ENCODE assay signal across 1 fruit fly cellular context in the genomic region with DNA sequence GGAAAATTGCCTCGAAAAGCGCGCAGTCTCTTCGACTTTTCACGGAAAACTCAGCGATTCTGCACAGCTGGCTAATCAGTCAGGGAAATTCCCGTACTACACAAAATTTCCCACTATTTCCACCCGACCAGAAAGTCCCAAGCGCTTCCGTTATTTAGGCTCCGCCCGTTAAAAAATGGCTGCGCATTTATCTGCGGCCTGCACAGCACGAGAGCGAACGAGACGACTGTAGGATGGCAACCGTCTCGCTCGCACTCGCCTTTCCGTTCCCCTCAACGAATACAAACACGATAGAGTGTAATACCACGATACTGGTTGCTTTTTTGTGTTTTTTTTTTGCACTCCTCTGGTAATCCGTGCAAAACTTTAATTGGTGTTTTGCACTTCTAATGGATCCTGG.
TF ChIP-seq lines count a peak whose summit lies in the region.

No protein-coding gene starts in this region.

TF ChIP-seq in whole organism, embryonic, 481 proteins besides CTCF, POLR2A, EP300 and RAD21 (continued from another document and continues in another):
- TF ChIP-seq danr (GFP tag; IDR thresholded peaks at IDR 0.05; lab: Robert Waterston, UW) (no peak), repo (GFP tag; optimal IDR thresholded peaks at IDR 0.05; lab: Kevin White, UChicago) (no peak), Deaf1 (tag; optimal IDR thresholded peaks at IDR 0.05; lab: Kevin White, UChicago) (peak; percentile 85), CG6813 (GFP tag; optimal IDR thresholded peaks at IDR 0.05; lab: Kevin White, UChicago) (peak; percentile 60), H15 (GFP tag; IDR thresholded peaks at IDR 0.05; lab: Robert Waterston, UW) (no peak), luna (GFP tag; optimal IDR thresholded peaks at IDR 0.05; lab: Kevin White, UChicago) (no peak), CG17829 (tag; optimal IDR thresholded peaks at IDR 0.05; lab: Kevin White, UChicago) (peak; percentile 25), CG14014 (GFP tag; IDR thresholded peaks at IDR 0.05; lab: Robert Waterston, UW) (peak; percentile 13; the same call in 1 of the 2 replicates), Sin3A (optimal IDR thresholded peaks at IDR 0.05; lab: Kevin White, UChicago) (no peak), CG7745 (tag; optimal IDR thresholded peaks at IDR 0.05; lab: Kevin White, UChicago) (no peak), CG6254 (GFP tag; optimal IDR thresholded peaks at IDR 0.05; lab: Kevin White, UChicago) (peak; percentile 34), CG6765 (GFP tag; optimal IDR thresholded peaks at IDR 0.05; lab: Kevin White, UChicago) (peak; percentile 70), CG4707 (GFP tag; optimal IDR thresholded peaks at IDR 0.05; lab: Kevin White, UChicago) (peak; percentile 56), NFAT (GFP tag; IDR thresholded peaks at IDR 0.05; lab: Robert Waterston, UW) (no peak), hkb (optimal IDR thresholded peaks at IDR 0.05; lab: Kevin White, UChicago) (no peak), hkb (GFP tag; IDR thresholded peaks at IDR 0.05; lab: Robert Waterston, UW) (peak; percentile 75), CG13775 (GFP tag; optimal IDR thresholded peaks at IDR 0.05; lab: Kevin White, UChicago) (peak; percentile 5), E2f1 (GFP tag; IDR thresholded peaks at IDR 0.05; lab: Robert Waterston, UW) (0 out of 2 replicates have a peak, but pooled peaks have one; percentile 12), pzg (GFP tag; optimal IDR thresholded peaks at IDR 0.05; lab: Kevin White, UChicago) (no peak), CG15601 (tag; optimal IDR thresholded peaks at IDR 0.05; lab: Kevin White, UChicago) (peak; percentile 18), crol (GFP tag; IDR thresholded peaks at IDR 0.05; lab: Robert Waterston, UW) (peak; percentile 85), Xbp1 (GFP tag; optimal IDR thresholded peaks at IDR 0.05; lab: Kevin White, UChicago) (no peak), CG7839 (tag; optimal IDR thresholded peaks at IDR 0.05; lab: Kevin White, UChicago) (peak; percentile 14), stc (GFP tag; IDR thresholded peaks at IDR 0.05; lab: Robert Waterston, UW) (no peak), aop (GFP tag; IDR thresholded peaks at IDR 0.05; lab: Robert Waterston, UW) (peak; percentile 79), CG17802 (tag; optimal IDR thresholded peaks at IDR 0.05; lab: Kevin White, UChicago) (no peak), jumu (GFP tag; optimal IDR thresholded peaks at IDR 0.05; lab: Kevin White, UChicago) (no peak), salm (tag; optimal IDR thresholded peaks at IDR 0.05; lab: Kevin White, UChicago) (peak; percentile 30), CG4820 (GFP tag; optimal IDR thresholded peaks at IDR 0.05; lab: Kevin White, UChicago) (no peak), lmd (GFP tag; IDR thresholded peaks at IDR 0.05; lab: Robert Waterston, UW) (no peak), ken (GFP tag; IDR thresholded peaks at IDR 0.05; lab: Robert Waterston, UW) (no peak), CG13624 (GFP tag; optimal IDR thresholded peaks at IDR 0.05; lab: Kevin White, UChicago) (no peak), Dref (GFP tag; IDR thresholded peaks at IDR 0.05; lab: Robert Waterston, UW) (no peak), CG2199 (GFP tag; IDR thresholded peaks at IDR 0.05; lab: Robert Waterston, UW) (peak; percentile 88; the same call in 1 of the 3 replicates), Xrp1 (GFP tag; IDR thresholded peaks at IDR 0.05; lab: Robert Waterston, UW) (no peak), h (optimal IDR thresholded peaks at IDR 0.05; lab: Kevin White, UChicago) (no peak), her (GFP tag; optimal IDR thresholded peaks at IDR 0.05; lab: Kevin White, UChicago) (no peak), chinmo (GFP tag; IDR thresholded peaks at IDR 0.05; lab: Robert Waterston, UW; ENCODE audit: partially characterized antibody) (0 out of 4 replicates have a peak, but pooled peaks have one; percentile 53), CG11456 (GFP tag; IDR thresholded peaks at IDR 0.05; lab: Robert Waterston, UW) (no peak), CG9215 (GFP tag; IDR thresholded peaks at IDR 0.05; lab: Robert Waterston, UW) (no peak), HLH54F (GFP tag; optimal IDR thresholded peaks at IDR 0.05; lab: Kevin White, UChicago) (no peak), knrl (GFP tag; IDR thresholded peaks at IDR 0.05; lab: Robert Waterston, UW; ENCODE audit: partially characterized antibody) (no peak), fd64A (GFP tag; optimal IDR thresholded peaks at IDR 0.05; lab: Kevin White, UChicago) (peak; percentile 74), cg (GFP tag; optimal IDR thresholded peaks at IDR 0.05; lab: Kevin White, UChicago) (peak; percentile 81), CG42726 (GFP tag; IDR thresholded peaks at IDR 0.05; lab: Robert Waterston, UW; ENCODE audit: partially characterized antibody) (0 out of 2 replicates have a peak, but pooled peaks have one; percentile 19), CG9876 (GFP tag; optimal IDR thresholded peaks at IDR 0.05; lab: Kevin White, UChicago) (no peak), Meics (GFP tag; optimal IDR thresholded peaks at IDR 0.05; lab: Kevin White, UChicago) (peak; percentile 52), ttk (GFP tag; IDR thresholded peaks at IDR 0.05; lab: Robert Waterston, UW) (no peak), zen2 (GFP tag; IDR thresholded peaks at IDR 0.05; lab: Robert Waterston, UW; ENCODE audit: partially characterized antibody) (no peak; the same call in 2 of the 3 replicates), ro (GFP tag; IDR thresholded peaks at IDR 0.05; lab: Robert Waterston, UW) (no peak), GATAe (GFP tag; conservative IDR thresholded peaks at IDR 0.05; lab: Robert Waterston, UW) (no peak), CHES-1-like (GFP tag; optimal IDR thresholded peaks at IDR 0.05; lab: Kevin White, UChicago) (no peak), croc (GFP tag; conservative IDR thresholded peaks at IDR 0.05; lab: Robert Waterston, UW) (no peak), CG2129 (GFP tag; IDR thresholded peaks at IDR 0.05; lab: Robert Waterston, UW; ENCODE audit: partially characterized antibody) (no peak), CG2875 (GFP tag; optimal IDR thresholded peaks at IDR 0.05; lab: Kevin White, UChicago) (peak; percentile 26), Tbp (GFP tag; optimal IDR thresholded peaks at IDR 0.05; lab: Kevin White, UChicago) (no peak), fd102C (GFP tag; optimal IDR thresholded peaks at IDR 0.05; lab: Kevin White, UChicago) (no peak), scrt (GFP tag; optimal IDR thresholded peaks at IDR 0.05; lab: Kevin White, UChicago) (peak; percentile 22), wor (GFP tag; IDR thresholded peaks at IDR 0.05; lab: Robert Waterston, UW) (no peak), CG3065 (GFP tag; optimal IDR thresholded peaks at IDR 0.05; lab: Kevin White, UChicago) (no peak), caup (GFP tag; optimal IDR thresholded peaks at IDR 0.05; lab: Kevin White, UChicago; ENCODE audit: severe bottlenecking) (peak; percentile 86), B-H2 (GFP tag; optimal IDR thresholded peaks at IDR 0.05; lab: Kevin White, UChicago) (peak; percentile 72), CG12942 (GFP tag; optimal IDR thresholded peaks at IDR 0.05; lab: Kevin White, UChicago) (no peak), NC2β (GFP tag; optimal IDR thresholded peaks at IDR 0.05; lab: Kevin White, UChicago) (no peak), Myb (GFP tag; optimal IDR thresholded peaks at IDR 0.05; lab: Kevin White, UChicago) (no peak), gsb-n (tag; optimal IDR thresholded peaks at IDR 0.05; lab: Kevin White, UChicago) (peak; percentile 52), ap (GFP tag; IDR thresholded peaks at IDR 0.05; lab: Robert Waterston, UW) (no peak), CG9609 (GFP tag; optimal IDR thresholded peaks at IDR 0.05; lab: Kevin White, UChicago) (no peak), grn (GFP tag; optimal IDR thresholded peaks at IDR 0.05; lab: Kevin White, UChicago) (peak; percentile 23), CG1602 (GFP tag; optimal IDR thresholded peaks at IDR 0.05; lab: Kevin White, UChicago) (no peak), cad (GFP tag; optimal IDR thresholded peaks at IDR 0.05; lab: Kevin White, UChicago) (peak; percentile 13), ERR (GFP tag; optimal IDR thresholded peaks at IDR 0.05; lab: Kevin White, UChicago) (no peak), CG15011 (GFP tag; optimal IDR thresholded peaks at IDR 0.05; lab: Kevin White, UChicago) (no peak), vnd (GFP tag; IDR thresholded peaks at IDR 0.05; lab: Robert Waterston, UW; ENCODE audit: partially characterized antibody) (no peak), CG11085 (GFP tag; IDR thresholded peaks at IDR 0.05; lab: Robert Waterston, UW) (no peak), CG8359 (GFP tag; optimal IDR thresholded peaks at IDR 0.05; lab: Kevin White, UChicago; ENCODE audit: borderline replicate concordance) (no peak), Six4 (GFP tag; optimal IDR thresholded peaks at IDR 0.05; lab: Kevin White, UChicago) (no peak), sisA (GFP tag; IDR thresholded peaks at IDR 0.05; lab: Robert Waterston, UW) (no peak), al (GFP tag; IDR thresholded peaks at IDR 0.05; lab: Robert Waterston, UW) (no peak), CG11695 (GFP tag; IDR thresholded peaks at IDR 0.05; lab: Robert Waterston, UW) (peak; percentile 67; the same call in 2 of the 3 replicates), gt (GFP tag; IDR thresholded peaks at IDR 0.05; lab: Robert Waterston, UW) (no peak), p53 (GFP tag; optimal IDR thresholded peaks at IDR 0.05; lab: Kevin White, UChicago) (no peak), az2 (GFP tag; optimal IDR thresholded peaks at IDR 0.05; lab: Kevin White, UChicago) (no peak), CG3838 (GFP tag; optimal IDR thresholded peaks at IDR 0.05; lab: Kevin White, UChicago) (no peak), CG14710 (tag; optimal IDR thresholded peaks at IDR 0.05; lab: Kevin White, UChicago) (no peak), CG8478 (optimal IDR thresholded peaks at IDR 0.05; lab: Kevin White, UChicago) (peak; percentile 82), Fer3 (tag; optimal IDR thresholded peaks at IDR 0.05; lab: Kevin White, UChicago) (peak; percentile 26), gsb (GFP tag; IDR thresholded peaks at IDR 0.05; lab: Robert Waterston, UW) (no peak), hb (GFP tag; IDR thresholded peaks at IDR 0.05; lab: Robert Waterston, UW; ENCODE audit: partially characterized antibody) (no peak), eve (GFP tag; optimal IDR thresholded peaks at IDR 0.05; lab: Kevin White, UChicago) (no peak), Hmx (GFP tag; optimal IDR thresholded peaks at IDR 0.05; lab: Kevin White, UChicago) (no peak), shn (GFP tag; optimal IDR thresholded peaks at IDR 0.05; lab: Kevin White, UChicago) (no peak), CG10147 (GFP tag; optimal IDR thresholded peaks at IDR 0.05; lab: Kevin White, UChicago) (no peak), CG10321 (GFP tag; IDR thresholded peaks at IDR 0.05; lab: Robert Waterston, UW) (peak; percentile 99), CG17361 (GFP tag; IDR thresholded peaks at IDR 0.05; lab: Robert Waterston, UW) (no peak), Optix (GFP tag; IDR thresholded peaks at IDR 0.05; lab: Robert Waterston, UW) (no peak), onecut (GFP tag; IDR thresholded peaks at IDR 0.05; lab: Robert Waterston, UW) (peak; percentile 50), MESR4 (GFP tag; optimal IDR thresholded peaks at IDR 0.05; lab: Kevin White, UChicago) (no peak), CG12071 (GFP tag; optimal IDR thresholded peaks at IDR 0.05; lab: Kevin White, UChicago) (peak; percentile 67), sens (GFP tag; lab: Kevin White, UChicago) (no peak), sug (tag; optimal IDR thresholded peaks at IDR 0.05; lab: Kevin White, UChicago) (peak; percentile 48), org-1 (GFP tag; optimal IDR thresholded peaks at IDR 0.05; lab: Kevin White, UChicago) (no peak), CG3163 (GFP tag; optimal IDR thresholded peaks at IDR 0.05; lab: Kevin White, UChicago) (no peak), CG31441 (GFP tag; IDR thresholded peaks at IDR 0.05; lab: Robert Waterston, UW) (0 out of 2 replicates have a peak, but pooled peaks have one; percentile 18), dimm (GFP tag; IDR thresholded peaks at IDR 0.05; lab: Robert Waterston, UW) (no peak), CG12744 (GFP tag; optimal IDR thresholded peaks at IDR 0.05; lab: Kevin White, UChicago) (no peak), CG7928 (GFP tag; optimal IDR thresholded peaks at IDR 0.05; lab: Kevin White, UChicago) (no peak), btn (GFP tag; optimal IDR thresholded peaks at IDR 0.05; lab: Kevin White, UChicago) (no peak), unc-4 (GFP tag; IDR thresholded peaks at IDR 0.05; lab: Robert Waterston, UW; ENCODE audit: partially characterized antibody) (no peak), Hr3 (GFP tag; optimal IDR thresholded peaks at IDR 0.05; lab: Kevin White, UChicago) (no peak), Drgx (GFP tag; IDR thresholded peaks at IDR 0.05; lab: Robert Waterston, UW) (peak; percentile 51; the same call in 1 of the 2 replicates), Atf-2 (GFP tag; optimal IDR thresholded peaks at IDR 0.05; lab: Kevin White, UChicago) (no peak), Atf3 (GFP tag; optimal IDR thresholded peaks at IDR 0.05; lab: Kevin White, UChicago) (no peak), CG17385 (GFP tag; optimal IDR thresholded peaks at IDR 0.05; lab: Kevin White, UChicago) (peak; percentile 55), trem (tag; optimal IDR thresholded peaks at IDR 0.05; lab: Kevin White, UChicago) (no peak), CG31365 (tag; optimal IDR thresholded peaks at IDR 0.05; lab: Kevin White, UChicago) (peak; percentile 57), CG17612 (GFP tag; IDR thresholded peaks at IDR 0.05; lab: Robert Waterston, UW) (no peak), CG6654 (GFP tag; optimal IDR thresholded peaks at IDR 0.05; lab: Kevin White, UChicago) (no peak), Dp (GFP tag; optimal IDR thresholded peaks at IDR 0.05; lab: Kevin White, UChicago) (no peak), HmgZ (tag; optimal IDR thresholded peaks at IDR 0.05; lab: Kevin White, UChicago) (peak; percentile 60), zf30C (GFP tag; optimal IDR thresholded peaks at IDR 0.05; lab: Kevin White, UChicago) (peak; percentile 36), Ptx1 (GFP tag; IDR thresholded peaks at IDR 0.05; lab: Robert Waterston, UW) (no peak), Elba2 (GFP tag; optimal IDR thresholded peaks at IDR 0.05; lab: Kevin White, UChicago) (no peak), bigmax (GFP tag; optimal IDR thresholded peaks at IDR 0.05; lab: Kevin White, UChicago) (no peak), CG10959 (GFP tag; IDR thresholded peaks at IDR 0.05; lab: Robert Waterston, UW) (no peak), tap (tag; optimal IDR thresholded peaks at IDR 0.05; lab: Kevin White, UChicago) (peak; percentile 59), Nf-YC (tag; optimal IDR thresholded peaks at IDR 0.05; lab: Kevin White, UChicago) (peak; percentile 99), corto (GFP tag; optimal IDR thresholded peaks at IDR 0.05; lab: Kevin White, UChicago) (no peak), gcm (GFP tag; optimal IDR thresholded peaks at IDR 0.05; lab: Kevin White, UChicago) (peak; percentile 72), Ets65A (GFP tag; lab: Kevin White, UChicago) (no peak), CG10267 (tag; optimal IDR thresholded peaks at IDR 0.05; lab: Kevin White, UChicago) (no peak)
